Worm (Caenorhabditis elegans) whole organism, L4 larva: ENCODE data around the gene F46E10.2.

ENCODE experiments used
- aly-2 ChIP-seq: sonication (generic microtip); optimal IDR thresholded peaks from 2 replicates; lab custom pipeline; 2018; ENCODE audit warnings: missing biosample characterization, missing genetic modification characterization
- lsy-2 ChIP-seq, 2 experiments: fragments of 150-350 bp in 1 of 2; sonication (generic microtip) in 1 of 2; optimal IDR thresholded peaks; 2 replicates each; lab custom pipeline; 2014 to 2017; ENCODE audit warnings: missing biosample characterization in 2 of 2, missing genetic modification characterization in 2 of 2

- TF ChIP-seq lsy-2 (tag; optimal IDR thresholded peaks at IDR 0.05; lab: Kevin White, UChicago) = no peak
- no peak for TF ChIP-seq aly-2 (tag; lab: Kevin White, UChicago)
Measured at ce11 chrV:6511121-6511520, 9.1 kb upstream of the F46E10.2 start, which contains the start of gene ubh-1.
